Fruit fly (Drosophila melanogaster): Measurements from ENCODE around the gene Nek2.

DNA sequence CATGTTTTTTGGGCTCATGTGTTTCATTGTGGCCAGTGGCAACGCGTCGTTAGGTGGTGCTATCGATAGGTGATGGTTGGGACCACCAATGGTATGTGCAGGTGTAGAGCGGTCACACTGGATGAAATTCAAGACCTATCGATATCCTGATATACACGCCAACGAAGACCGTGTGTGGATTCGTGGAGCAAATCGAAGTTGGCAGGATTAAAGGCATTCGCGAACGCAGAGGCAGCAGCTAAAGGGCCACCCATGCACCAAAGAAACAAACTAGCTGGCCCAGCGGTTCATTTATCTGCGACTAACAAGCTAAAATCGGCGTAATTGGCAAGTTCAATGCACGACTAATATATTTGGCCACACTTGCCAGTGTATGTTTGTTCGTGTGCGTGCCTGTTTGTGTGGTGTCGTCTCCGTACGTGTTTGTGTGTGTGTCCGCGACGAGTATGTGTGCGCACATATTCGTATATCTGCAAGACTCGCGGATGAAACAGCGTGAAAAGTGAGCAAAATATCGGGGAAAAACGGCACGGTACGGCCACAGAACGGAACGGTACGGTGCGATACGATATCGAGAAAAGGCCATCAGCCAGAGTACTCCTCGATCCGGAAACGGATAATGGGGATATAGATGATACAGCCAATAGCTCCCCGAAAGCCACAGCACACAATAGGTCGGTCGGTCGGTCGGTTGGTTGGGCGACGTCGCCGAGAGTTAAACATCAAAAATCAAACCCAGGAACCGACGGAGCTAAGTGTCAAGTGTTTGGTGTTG is 44.5 kb upstream of the Nek2 start, which contains the start of gene Ubr3:
- TF ChIP-seq CrebA (GFP tag; optimal IDR thresholded peaks at IDR 0.05; ENCODE audit: borderline replicate concordance) (no peak), ey (GFP tag; optimal IDR thresholded peaks at IDR 0.05) (no peak), Vsx2 (GFP tag; optimal IDR thresholded peaks at IDR 0.05; ENCODE audit: partially characterized antibody) (no peak), dl (GFP tag; optimal IDR thresholded peaks at IDR 0.05; ENCODE audit: insufficient read depth in 1 of 2, partially characterized antibody in 2 of 2) (no peak), Myc (optimal IDR thresholded peaks at IDR 0.05) (no peak), Abd-B (GFP tag; optimal IDR thresholded peaks at IDR 0.05) (peak; percentile 11)
